Worm (Caenorhabditis elegans): ENCODE measurements around the gene srb-1.

srb-1 gene

DNA sequence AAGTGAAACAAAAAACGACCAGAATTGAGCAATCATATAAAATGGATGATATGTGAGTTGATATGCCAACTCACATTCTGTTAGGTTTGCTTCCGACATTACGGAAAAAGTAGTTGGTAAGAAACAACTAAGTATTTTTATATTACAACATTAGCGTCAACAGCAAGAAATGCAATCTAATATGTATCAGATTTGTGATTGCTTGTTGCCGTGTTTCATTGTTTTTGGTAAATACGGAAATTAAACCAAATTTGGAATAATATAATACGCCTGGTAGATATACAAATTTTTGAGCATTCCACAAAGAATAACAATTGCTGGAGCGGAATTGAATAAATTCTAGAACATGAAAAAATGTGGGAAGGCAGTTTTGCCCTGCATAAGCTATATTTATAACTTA is 16.3 kb downstream of the srb-1 start, which contains the start of gene srb-12:
srb-12 (minus strand) TSS at position 101 of the 400 bp plus-strand sequence.
- TF ChIP-seq gmeb-2 (tag; optimal IDR thresholded peaks at IDR 0.05) (no peak), ceh-18 (tag; optimal IDR thresholded peaks at IDR 0.05) (no peak), ceh-6 (GFP tag; optimal IDR thresholded peaks at IDR 0.05) (no peak), sox-2 (GFP tag; IDR thresholded peaks at IDR 0.05) (no peak), hlh-30 (tag; optimal IDR thresholded peaks at IDR 0.05; ENCODE audit: insufficient read depth) (no peak), ahr-1 (tag; optimal IDR thresholded peaks at IDR 0.05) (no peak), pag-3 (tag; optimal IDR thresholded peaks at IDR 0.05; ENCODE audit: borderline replicate concordance) (no peak), C08G9.2 (tag; optimal IDR thresholded peaks at IDR 0.05) (no peak), ceh-24 (tag; optimal IDR thresholded peaks at IDR 0.05) (no peak), nhr-11 (tag; optimal IDR thresholded peaks at IDR 0.05) (no peak), hlh-13 (GFP tag; optimal IDR thresholded peaks at IDR 0.05) (no peak), ztf-16 (tag; optimal IDR thresholded peaks at IDR 0.05) (no peak), sdc-2 (tag; optimal IDR thresholded peaks at IDR 0.05) (no peak), lim-6 (tag; optimal IDR thresholded peaks at IDR 0.05) (no peak), ama-1 (optimal IDR thresholded peaks at IDR 0.05) (no peak), elt-2 (tag; optimal IDR thresholded peaks at IDR 0.05) (no peak)

DNA sequence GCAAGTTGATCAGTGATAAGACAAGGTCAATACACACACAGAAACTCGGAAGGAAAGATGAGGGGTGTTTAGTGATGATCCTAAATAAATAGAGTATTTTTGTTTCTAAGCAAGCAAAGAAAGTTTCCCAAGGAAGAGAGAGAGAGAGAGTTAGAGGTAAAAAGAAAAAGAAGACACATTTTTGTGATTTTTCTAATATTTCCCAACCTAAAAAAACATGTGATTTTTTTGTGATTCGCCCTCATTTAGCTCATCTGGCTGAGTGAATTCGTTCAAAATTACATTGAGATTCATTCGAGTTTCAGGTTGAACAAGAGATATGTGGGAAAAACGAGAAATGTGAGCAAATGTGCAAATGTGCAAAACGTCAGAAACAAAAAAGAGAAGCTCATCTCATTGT is 20.0 kb downstream of the srb-1 start, which contains the start of gene srb-16:
srb-16 (minus strand) TSS at position 101 of the 400 bp plus-strand sequence.
- no peak for TF ChIP-seq odd-2 (tag; optimal IDR thresholded peaks at IDR 0.05)
- no peak for TF ChIP-seq ama-1 (optimal IDR thresholded peaks at IDR 0.05)
- no peak for TF ChIP-seq ceh-48 (tag; optimal IDR thresholded peaks at IDR 0.05)
- TF ChIP-seq unc-55 (GFP tag; optimal IDR thresholded peaks at IDR 0.05), result no peak
- no peak for TF ChIP-seq fkh-6 (tag; optimal IDR thresholded peaks at IDR 0.05)
- no peak for TF ChIP-seq npax-4 (tag; optimal IDR thresholded peaks at IDR 0.05)
- no peak for TF ChIP-seq ref-2 (tag; optimal IDR thresholded peaks at IDR 0.05)
- no peak for TF ChIP-seq sox-4 (tag; optimal IDR thresholded peaks at IDR 0.05)
- TF ChIP-seq nhr-232 (tag; optimal IDR thresholded peaks at IDR 0.05), result no peak
- no peak for TF ChIP-seq tbx-7 (tag; optimal IDR thresholded peaks at IDR 0.05)
- no peak for TF ChIP-seq pha-4 (tag; optimal IDR thresholded peaks at IDR 0.05)
- no peak for TF ChIP-seq dmd-4 (tag; optimal IDR thresholded peaks at IDR 0.05; ENCODE audit: borderline replicate concordance)
- TF ChIP-seq madf-2 (tag; optimal IDR thresholded peaks at IDR 0.05), result no peak
- TF ChIP-seq unc-42 (tag; optimal IDR thresholded peaks at IDR 0.05), result no peak
- TF ChIP-seq unc-86 (tag; optimal IDR thresholded peaks at IDR 0.05), result no peak
- TF ChIP-seq pqm-1 (tag; optimal IDR thresholded peaks at IDR 0.05), result no peak
- TF ChIP-seq ceh-24 (tag; optimal IDR thresholded peaks at IDR 0.05), result no peak
- TF ChIP-seq ceh-19 (GFP tag; optimal IDR thresholded peaks at IDR 0.05), result no peak
- TF ChIP-seq nhr-11 (tag; optimal IDR thresholded peaks at IDR 0.05), result no peak
- no peak for TF ChIP-seq pha-2 (tag; optimal IDR thresholded peaks at IDR 0.05)

DNA sequence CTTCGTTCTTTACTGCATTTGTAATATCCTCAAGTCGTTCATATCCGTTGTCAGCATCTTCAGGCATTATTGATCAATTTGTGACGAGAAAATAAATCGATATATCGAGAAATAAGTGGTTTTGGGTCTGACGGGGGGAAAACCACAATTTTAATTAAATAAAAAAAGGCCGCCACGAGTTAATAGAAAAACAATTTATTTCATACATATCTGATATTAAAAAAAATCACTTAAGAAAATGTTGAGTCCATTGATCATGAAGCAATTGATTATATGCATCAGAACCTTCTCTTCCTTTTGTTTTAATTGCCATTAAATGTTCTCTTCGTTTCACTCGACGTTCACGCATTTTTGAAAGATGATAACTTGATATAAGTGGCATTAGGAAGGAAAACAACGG is 22.5 kb downstream of the srb-1 start, which contains the start of gene F58A6.5:
F58A6.5 (minus strand) TSS at position 101 of the 400 bp plus-strand sequence.
- TF ChIP-seq nhr-232 (tag; optimal IDR thresholded peaks at IDR 0.05) (no peak), sox-4 (tag; optimal IDR thresholded peaks at IDR 0.05) (no peak), hlh-6 (tag; optimal IDR thresholded peaks at IDR 0.05) (no peak), ceh-24 (tag; optimal IDR thresholded peaks at IDR 0.05) (no peak), che-1 (tag; optimal IDR thresholded peaks at IDR 0.05) (no peak), unc-55 (GFP tag; optimal IDR thresholded peaks at IDR 0.05) (no peak), pha-4 (tag; optimal IDR thresholded peaks at IDR 0.05) (no peak), ceh-45 (GFP tag; IDR thresholded peaks at IDR 0.05) (no peak), tbx-7 (tag; optimal IDR thresholded peaks at IDR 0.05) (no peak), ceh-6 (GFP tag; optimal IDR thresholded peaks at IDR 0.05) (no peak), ceh-48 (tag; optimal IDR thresholded peaks at IDR 0.05) (no peak), tbx-2 (tag; optimal IDR thresholded peaks at IDR 0.05) (no peak), ttx-3 (tag; optimal IDR thresholded peaks at IDR 0.05) (no peak), K02D7.2 (tag; optimal IDR thresholded peaks at IDR 0.05) (no peak), Y22D7AL.16 (tag; optimal IDR thresholded peaks at IDR 0.05) (no peak), F13H6.1 (tag; optimal IDR thresholded peaks at IDR 0.05) (no peak), pax-1 (tag; optimal IDR thresholded peaks at IDR 0.05) (no peak), ceh-30 (tag; optimal IDR thresholded peaks at IDR 0.05) (no peak), pag-3 (tag; optimal IDR thresholded peaks at IDR 0.05; ENCODE audit: borderline replicate concordance) (no peak)
